Fruit fly (Drosophila melanogaster): ENCODE measurements around the gene CG17177.

CG17177 gene

dm6 chr3L:14661567-14662258 is 39.8 kb downstream of the CG17177 start (continued):
- peak; percentile 44 for TF ChIP-seq topi (GFP tag; optimal IDR thresholded peaks at IDR 0.05)
- TF ChIP-seq Blimp-1 (GFP tag; optimal IDR thresholded peaks at IDR 0.05): no peak
- no peak for TF ChIP-seq CG4318 (GFP tag; optimal IDR thresholded peaks at IDR 0.05)
- no peak for TF ChIP-seq Gug (GFP tag; IDR thresholded peaks at IDR 0.05)
- no peak for TF ChIP-seq CG16779 (tag; optimal IDR thresholded peaks at IDR 0.05)
- peak; percentile 44 for TF ChIP-seq achi (GFP tag; optimal IDR thresholded peaks at IDR 0.05)
- TF ChIP-seq CG8632 (GFP tag; optimal IDR thresholded peaks at IDR 0.05): no peak
- no peak for TF ChIP-seq salr (GFP tag; optimal IDR thresholded peaks at IDR 0.05)
- no peak for TF ChIP-seq CG6808 (GFP tag; optimal IDR thresholded peaks at IDR 0.05)
- TF ChIP-seq acj6 (GFP tag; optimal IDR thresholded peaks at IDR 0.05): peak; percentile 23
- TF ChIP-seq CG6854 (GFP tag; optimal IDR thresholded peaks at IDR 0.05): no peak
- TF ChIP-seq CG7368 (GFP tag; optimal IDR thresholded peaks at IDR 0.05): no peak
- TF ChIP-seq CG6792 (GFP tag; optimal IDR thresholded peaks at IDR 0.05): peak; percentile 14
- no peak for TF ChIP-seq CG11762 (GFP tag; optimal IDR thresholded peaks at IDR 0.05; ENCODE audit: insufficient read depth)
- TF ChIP-seq dsx (GFP tag; optimal IDR thresholded peaks at IDR 0.05; ENCODE audit: poor library complexity, severe bottlenecking): no peak
- no peak for TF ChIP-seq Hr4 (GFP tag; optimal IDR thresholded peaks at IDR 0.05)
- no peak for TF ChIP-seq net (GFP tag; optimal IDR thresholded peaks at IDR 0.05)
- TF ChIP-seq CG8319 (GFP tag; optimal IDR thresholded peaks at IDR 0.05): no peak
- peak; percentile 57; the same call in 2 of the 3 replicates for TF ChIP-seq CG6163 (GFP tag; IDR thresholded peaks at IDR 0.05)
- TF ChIP-seq CG3032 (tag; optimal IDR thresholded peaks at IDR 0.05): no peak
- no peak for TF ChIP-seq fd59A (GFP tag; optimal IDR thresholded peaks at IDR 0.05)
- TF ChIP-seq vri (GFP tag; optimal IDR thresholded peaks at IDR 0.05): no peak
- no peak for TF ChIP-seq CG11294 (GFP tag; IDR thresholded peaks at IDR 0.05)
- peak; percentile 10 for TF ChIP-seq CG10669 (GFP tag; optimal IDR thresholded peaks at IDR 0.05)
- peak; percentile 30 for TF ChIP-seq CG10631 (GFP tag; optimal IDR thresholded peaks at IDR 0.05)
- 0 out of 3 replicates have a peak, but pooled peaks have one; percentile 22 for TF ChIP-seq eg (GFP tag; IDR thresholded peaks at IDR 0.05)
- TF ChIP-seq Ets21C (GFP tag; optimal IDR thresholded peaks at IDR 0.05): peak; percentile 3

- peak; percentile 13 for TF ChIP-seq pdm3 (GFP tag; optimal IDR thresholded peaks at IDR 0.05)
- TF ChIP-seq Blimp-1 (GFP tag; optimal IDR thresholded peaks at IDR 0.05): peak; percentile 10
- TF ChIP-seq Smox (GFP tag; optimal IDR thresholded peaks at IDR 0.05): no peak
- TF ChIP-seq CG32006 (GFP tag; optimal IDR thresholded peaks at IDR 0.05): peak; percentile 31
- TF ChIP-seq Ets96B (tag; optimal IDR thresholded peaks at IDR 0.05): no peak
- no peak for TF ChIP-seq CG6808 (GFP tag; optimal IDR thresholded peaks at IDR 0.05)
- TF ChIP-seq svp (GFP tag): no peak
- no peak for TF ChIP-seq achi (GFP tag; optimal IDR thresholded peaks at IDR 0.05)
- TF ChIP-seq CG7368 (GFP tag; optimal IDR thresholded peaks at IDR 0.05): no peak
- no peak for TF ChIP-seq CG6163 (GFP tag; IDR thresholded peaks at IDR 0.05)
- no peak for TF ChIP-seq CG34406 (GFP tag; optimal IDR thresholded peaks at IDR 0.05)
- TF ChIP-seq Met (GFP tag; optimal IDR thresholded peaks at IDR 0.05): no peak
- TF ChIP-seq OdsH (GFP tag; optimal IDR thresholded peaks at IDR 0.05): no peak
- TF ChIP-seq Hr4 (GFP tag; optimal IDR thresholded peaks at IDR 0.05): peak; percentile 34
- TF ChIP-seq CG10631 (GFP tag; optimal IDR thresholded peaks at IDR 0.05): no peak
- TF ChIP-seq CG3032 (tag; optimal IDR thresholded peaks at IDR 0.05): no peak
- TF ChIP-seq fd59A (GFP tag; optimal IDR thresholded peaks at IDR 0.05): no peak
- TF ChIP-seq vri (GFP tag; optimal IDR thresholded peaks at IDR 0.05): no peak
- TF ChIP-seq esn (GFP tag; optimal IDR thresholded peaks at IDR 0.05): no peak
- TF ChIP-seq spab (GFP tag; optimal IDR thresholded peaks at IDR 0.05): no peak
- TF ChIP-seq lz (GFP tag; optimal IDR thresholded peaks at IDR 0.05): no peak
- TF ChIP-seq fd85E (GFP tag; optimal IDR thresholded peaks at IDR 0.05): no peak
- TF ChIP-seq cyc (GFP tag; optimal IDR thresholded peaks at IDR 0.05): no peak
- TF ChIP-seq CG10669 (GFP tag; optimal IDR thresholded peaks at IDR 0.05): no peak
Observed at dm6 chr3L:14659954-14660907, 41.2 kb downstream of the CG17177 start.
